Fruit fly (Drosophila melanogaster) whole organism, wandering third instar larva: ENCODE measurements around the gene Gclc.

Source experiments
- CrebA ChIP-seq: fragments of 200-800 bp; sonication (Bioruptor generic); optimal IDR thresholded peaks from 2 replicates; lab custom pipeline; 2016; ENCODE audit warnings: missing biosample characterization, mild to moderate bottlenecking, missing genetic modification characterization, borderline replicate concordance
- Dif ChIP-seq: fragments of 200-275, 200-300 bp; sonication (Bioruptor generic); optimal IDR thresholded peaks from 2 replicates; lab custom pipeline; 2018; ENCODE audit warnings: missing biosample characterization, missing genetic modification characterization; ENCODE audit not compliant: partially characterized antibody
- Vsx2 ChIP-seq: fragments of 200-300, 225-300 bp; sonication (Bioruptor generic); optimal IDR thresholded peaks from 2 replicates; lab custom pipeline; 2018; ENCODE audit warnings: missing biosample characterization, missing genetic modification characterization; ENCODE audit not compliant: partially characterized antibody
- dl ChIP-seq, 2 experiments: fragments of 175-275, 200-275 bp in 1 of 2; fragments of 200-275 bp in 1 of 2; sonication (Bioruptor generic); optimal IDR thresholded peaks; lab custom pipeline; 2018; ENCODE audit warnings: mild to moderate bottlenecking in 2 of 2, missing biosample characterization in 2 of 2, missing genetic modification characterization in 2 of 2, moderate library complexity in 2 of 2; ENCODE audit not compliant: partially characterized antibody in 2 of 2, insufficient read depth in 1 of 2
- ey ChIP-seq: fragments of 200-800 bp; sonication (Bioruptor generic); optimal IDR thresholded peaks from 2 replicates; lab custom pipeline; 2016; ENCODE audit warnings: missing biosample characterization, missing genetic modification characterization
- foxo ChIP-seq, 2 experiments: fragments of 200-800 bp; sonication (Bioruptor generic); optimal IDR thresholded peaks; 2 replicates in 1 of 2; 3 replicates in 1 of 2; lab custom pipeline; 2016 to 2017; ENCODE audit warnings: missing biosample characterization in 2 of 2, missing genetic modification characterization in 2 of 2
- fru ChIP-seq: fragments of 200-800 bp; sonication (Bioruptor generic); optimal IDR thresholded peaks from 3 replicates; lab custom pipeline; 2016; ENCODE audit warnings: missing biosample characterization, mild to moderate bottlenecking, missing genetic modification characterization
- lola ChIP-seq: fragments of >200 bp; optimal IDR thresholded peaks from 2 replicates; lab custom pipeline; 2017; ENCODE audit warnings: missing biosample characterization, missing genetic modification characterization
- pan ChIP-seq: fragments of >200 bp; optimal IDR thresholded peaks from 2 replicates; lab custom pipeline; 2017
- psq ChIP-seq: fragments of 200-800 bp; sonication (Bioruptor generic); optimal IDR thresholded peaks from 3 replicates; lab custom pipeline; 2017; ENCODE audit warnings: missing biosample characterization, mild to moderate bottlenecking, missing genetic modification characterization, moderate library complexity

- TF ChIP-seq Vsx2 (GFP tag; lab: Kevin White, UChicago): no peak
- TF ChIP-seq Dif (GFP tag; lab: Kevin White, UChicago): no peak
- TF ChIP-seq ey (GFP tag; lab: Kevin White, UChicago): no peak
- TF ChIP-seq foxo (GFP tag; optimal IDR thresholded peaks at IDR 0.05; lab: Kevin White, UChicago): no peak
- TF ChIP-seq psq: no peak
- no peak for TF ChIP-seq lola (GFP tag; lab: Kevin White, UChicago)
- TF ChIP-seq dl (GFP tag; optimal IDR thresholded peaks at IDR 0.05; lab: Kevin White, UChicago; ENCODE audit: insufficient read depth in 1 of 2, partially characterized antibody in 2 of 2): no peak
- TF ChIP-seq pan: no peak
- TF ChIP-seq CrebA: no peak
- no peak for TF ChIP-seq fru (GFP tag; lab: Kevin White, UChicago)
Measured at dm6 chrX:8140707-8141106, 24.8 kb upstream of the Gclc start.
